Worm (Caenorhabditis elegans): ENCODE measurements around the gene F55A11.7.

ce11 chrV:11829282-11829681 is 42.0 kb upstream of the F55A11.7 start, which contains the start of gene col-158:
- no peak for TF ChIP-seq Y95B8A.8 (GFP tag; IDR thresholded peaks at IDR 0.05)
- TF ChIP-seq snpc-3.4 (tag; optimal IDR thresholded peaks at IDR 0.05) = no peak
- no peak for TF ChIP-seq mcd-1 (GFP tag; IDR thresholded peaks at IDR 0.05)
- TF ChIP-seq F57A8.1 (GFP tag; optimal IDR thresholded peaks at IDR 0.05) = no peak
- TF ChIP-seq lir-1 (GFP tag; conservative IDR thresholded peaks at IDR 0.05) = no peak
- no peak for TF ChIP-seq B0336.3 (GFP tag; IDR thresholded peaks at IDR 0.05)
- TF ChIP-seq Y56A3A.18 (GFP tag; IDR thresholded peaks at IDR 0.05) = no peak
- no peak for TF ChIP-seq lin-35 (GFP tag; optimal IDR thresholded peaks at IDR 0.05)
- TF ChIP-seq hlh-26 (GFP tag; conservative IDR thresholded peaks at IDR 0.05) = no peak
- TF ChIP-seq D2030.7 (GFP tag; IDR thresholded peaks at IDR 0.05) = no peak
- TF ChIP-seq nfya-1 (tag; optimal IDR thresholded peaks at IDR 0.05; ENCODE audit: borderline replicate concordance, insufficient read depth) = no peak
- TF ChIP-seq dpl-1 (GFP tag; optimal IDR thresholded peaks at IDR 0.05) = no peak
- no peak for TF ChIP-seq ceh-40 (GFP tag; IDR thresholded peaks at IDR 0.05)
- TF ChIP-seq athp-1 (tag; optimal IDR thresholded peaks at IDR 0.05) = no peak
